Fruit fly (Drosophila melanogaster) whole organism, pupa: ENCODE measurements around the gene pygo.

Experiments used
- CG13204 ChIP-seq: fragments of 200-800 bp; sonication (Bioruptor generic); optimal IDR thresholded peaks from 2 replicates; lab custom pipeline; 2018; ENCODE audit warnings: missing biosample characterization, mild to moderate bottlenecking, missing genetic modification characterization, moderate library complexity
- CG17806 ChIP-seq: fragments of 200-800 bp; sonication (Bioruptor generic); optimal IDR thresholded peaks from 2 replicates; lab custom pipeline; 2018; ENCODE audit warnings: missing biosample characterization, mild to moderate bottlenecking, missing genetic modification characterization, moderate library complexity
- CG8159 ChIP-seq: fragments of 200-800 bp; sonication (Bioruptor generic); optimal IDR thresholded peaks from 3 replicates; lab custom pipeline; 2018; ENCODE audit warnings: missing biosample characterization, mild to moderate bottlenecking, missing genetic modification characterization, moderate library complexity
- D1 ChIP-seq: fragments of 200-800 bp; sonication (Bioruptor generic); optimal IDR thresholded peaks from 2 replicates; lab custom pipeline; 2018; ENCODE audit warnings: missing biosample characterization, mild to moderate bottlenecking, missing genetic modification characterization, moderate library complexity
- EcR ChIP-seq: fragments of 200-800 bp; sonication (Bioruptor generic); optimal IDR thresholded peaks from 3 replicates; lab custom pipeline; 2019; ENCODE audit warnings: missing biosample characterization, missing genetic modification characterization, mild to moderate bottlenecking, moderate library complexity, missing genetic modification reagents
- Ets98B ChIP-seq: fragments of 200-800 bp; sonication (Bioruptor generic); IDR thresholded peaks from 2 replicates; pipeline ENCODE4 v1.3.6; 2022; ENCODE audit warnings: missing biosample characterization, missing genetic modification characterization
- Pif1A ChIP-seq: fragments of 200-800 bp; sonication (Bioruptor generic); optimal IDR thresholded peaks from 3 replicates; lab custom pipeline; 2016; ENCODE audit warnings: missing biosample characterization, missing genetic modification characterization
- Snoo ChIP-seq: fragments of 200-800 bp; sonication (Bioruptor generic); optimal IDR thresholded peaks from 3 replicates; lab custom pipeline; 2017; ENCODE audit warnings: missing biosample characterization, mild to moderate bottlenecking, missing genetic modification characterization, inconsistent platforms
- fd96Ca ChIP-seq: fragments of 200-800 bp; sonication (Bioruptor generic); IDR thresholded peaks from 3 replicates; pipeline ENCODE4 v1.3.6; 2022; ENCODE audit warnings: missing biosample characterization, missing genetic modification characterization
- gl ChIP-seq: fragments of 200-800 bp; sonication (Bioruptor generic); optimal IDR thresholded peaks from 2 replicates; lab custom pipeline; 2018; ENCODE audit warnings: missing biosample characterization, mild to moderate bottlenecking, missing genetic modification characterization
- rn ChIP-seq: fragments of 200-800 bp; sonication (Bioruptor generic); IDR thresholded peaks from 2 replicates; pipeline ENCODE4 v1.3.6; 2022; ENCODE audit warnings: missing biosample characterization, missing genetic modification characterization

DNA sequence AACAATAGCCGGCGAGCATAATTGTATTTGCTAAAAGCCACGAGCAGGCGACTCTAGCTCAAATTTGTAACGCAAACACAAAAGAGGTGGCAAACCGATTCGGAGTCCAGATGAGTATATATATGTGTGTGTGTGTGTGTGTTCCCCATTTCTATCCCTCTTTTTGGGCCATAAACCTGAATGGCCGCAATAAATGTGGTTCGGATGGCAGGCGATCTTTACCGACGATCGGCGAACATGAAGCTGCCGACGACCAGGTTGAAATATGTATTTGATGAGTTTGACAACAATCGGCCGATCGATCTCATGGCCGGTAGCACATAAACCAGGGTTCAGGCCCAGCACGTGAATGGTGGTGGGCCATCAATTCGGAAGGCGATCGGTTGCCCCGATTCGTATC lies 52.6 kb downstream of the pygo start:
- TF ChIP-seq CG8159 (tag; lab: Kevin White, UChicago) (no peak), CG17806 (tag; lab: Kevin White, UChicago) (no peak), fd96Ca (GFP tag; lab: Robert Waterston, UW) (no peak), EcR (GFP tag; lab: Kevin White, UChicago) (no peak), Pif1A (GFP tag; lab: Kevin White, UChicago) (no peak), rn (GFP tag; lab: Robert Waterston, UW) (no peak), Ets98B (no peak), Snoo (no peak), gl (tag; lab: Kevin White, UChicago) (no peak), CG13204 (GFP tag; lab: Kevin White, UChicago) (no peak), D1 (no peak)
